Worm (Caenorhabditis elegans): ENCODE measurements around the gene aak-2.

The aak-2 gene

ce11 chrX:16796826-16797225 is 939 bp downstream of the aak-2 start (continued):
- TF ChIP-seq unc-62 (GFP tag; optimal IDR thresholded peaks at IDR 0.05) (no peak), irx-1 (tag; optimal IDR thresholded peaks at IDR 0.05) (peak; percentile 74), zip-4 (GFP tag; optimal IDR thresholded peaks at IDR 0.05) (peak; percentile 46), sup-37 (GFP tag; optimal IDR thresholded peaks at IDR 0.05) (peak; percentile 25), lsy-2 (tag; optimal IDR thresholded peaks at IDR 0.05) (peak; percentile 82 to 90), ces-1 (GFP tag; optimal IDR thresholded peaks at IDR 0.05) (no peak), lin-39 (tag; optimal IDR thresholded peaks at IDR 0.05) (peak; percentile 50), dpl-1 (GFP tag; optimal IDR thresholded peaks at IDR 0.05) (peak; percentile 59 to 65 (median 61)), aha-1 (tag; optimal IDR thresholded peaks at IDR 0.05) (peak; percentile 11), C16A3.4 (tag; optimal IDR thresholded peaks at IDR 0.05) (peak; percentile 84), lin-13 (GFP tag; optimal IDR thresholded peaks at IDR 0.05) (peak; percentile 89), snu-23 (GFP tag; optimal IDR thresholded peaks at IDR 0.05) (peak; percentile 97), egl-27 (tag; optimal IDR thresholded peaks at IDR 0.05) (peak; percentile 69 to 77), nhr-71 (tag; optimal IDR thresholded peaks at IDR 0.05) (peak; percentile 99), efl-1 (optimal IDR thresholded peaks at IDR 0.05) (peak; percentile 66 to 80), efl-1 (GFP tag; optimal IDR thresholded peaks at IDR 0.05 in 1 of 2) (peak; percentile 33 to 87), swsn-7 (tag; optimal IDR thresholded peaks at IDR 0.05) (peak; percentile 92), sptf-1 (tag; optimal IDR thresholded peaks at IDR 0.05) (no peak), isw-1 (GFP tag; IDR thresholded peaks at IDR 0.05) (peak; percentile 68), skn-1 (tag; optimal IDR thresholded peaks at IDR 0.05) (peak; percentile 79), ets-5 (GFP tag; IDR thresholded peaks at IDR 0.05) (no peak), hpl-2 (GFP tag; optimal IDR thresholded peaks at IDR 0.05) (peak; percentile 80), unc-86 (tag; optimal IDR thresholded peaks at IDR 0.05) (peak; percentile 92), vab-15 (tag; optimal IDR thresholded peaks at IDR 0.05) (peak; percentile 80), efl-3 (GFP tag; optimal IDR thresholded peaks at IDR 0.05) (no peak), tlp-1 (tag; optimal IDR thresholded peaks at IDR 0.05) (no peak), F16B12.6 (tag; optimal IDR thresholded peaks at IDR 0.05) (no peak), mdl-1 (tag; optimal IDR thresholded peaks at IDR 0.05) (peak; percentile 55 to 99), C34B4.2 (tag; optimal IDR thresholded peaks at IDR 0.05) (no peak), elt-3 (tag; optimal IDR thresholded peaks at IDR 0.05) (peak in 2 of 6 experiments; percentile 77 to 89), mep-1 (tag; optimal IDR thresholded peaks at IDR 0.05) (peak; percentile 92), lin-14 (GFP tag; optimal IDR thresholded peaks at IDR 0.05) (peak; percentile 100), unc-30 (tag; optimal IDR thresholded peaks at IDR 0.05) (no peak), tbx-2 (tag; optimal IDR thresholded peaks at IDR 0.05) (peak; percentile 95), nhr-20 (tag; optimal IDR thresholded peaks at IDR 0.05) (peak; percentile 98), pag-3 (tag; optimal IDR thresholded peaks at IDR 0.05; ENCODE audit: borderline replicate concordance, insufficient read depth) (no peak), C04F5.9 (tag; optimal IDR thresholded peaks at IDR 0.05) (no peak), hlh-4 (tag; optimal IDR thresholded peaks at IDR 0.05) (no peak), fkh-4 (tag; optimal IDR thresholded peaks at IDR 0.05; ENCODE audit: borderline replicate concordance) (no peak), nhr-77 (tag; optimal IDR thresholded peaks at IDR 0.05) (peak; percentile 75), rnt-1 (tag; optimal IDR thresholded peaks at IDR 0.05) (peak; percentile 86), aly-2 (tag; optimal IDR thresholded peaks at IDR 0.05) (no peak), fos-1 (tag; optimal IDR thresholded peaks at IDR 0.05) (peak; percentile 74), nhr-85 (tag) (peak; percentile 96), xbp-1 (tag; optimal IDR thresholded peaks at IDR 0.05) (peak; percentile 88), nhr-76 (tag; optimal IDR thresholded peaks at IDR 0.05) (no peak), alr-1 (tag; optimal IDR thresholded peaks at IDR 0.05; ENCODE audit: borderline replicate concordance) (no peak), nhr-12 (tag; optimal IDR thresholded peaks at IDR 0.05) (no peak), nhr-11 (tag; optimal IDR thresholded peaks at IDR 0.05) (peak; percentile 85)
